Fruit fly (Drosophila melanogaster) whole organism, pupa: Measurements from ENCODE around the gene CG10376.

Experiments used
- CG10348 ChIP-seq: fragments of 200-800 bp; sonication (Bioruptor generic); IDR thresholded peaks from 2 replicates; pipeline ENCODE4 v1.3.6; 2022; ENCODE audit warnings: missing biosample characterization, missing genetic modification characterization
- CG12605 ChIP-seq: fragments of 200-800 bp; sonication (Bioruptor generic); IDR thresholded peaks from 2 replicates; pipeline ENCODE4 v1.3.6; 2022; ENCODE audit warnings: missing biosample characterization, missing genetic modification characterization
- CG13204 ChIP-seq: fragments of 200-800 bp; sonication (Bioruptor generic); optimal IDR thresholded peaks from 2 replicates; lab custom pipeline; 2018; ENCODE audit warnings: missing biosample characterization, mild to moderate bottlenecking, missing genetic modification characterization, moderate library complexity
- CG14655 ChIP-seq: fragments of 200-800 bp; sonication (Bioruptor generic); optimal IDR thresholded peaks from 3 replicates; lab custom pipeline; 2017; ENCODE audit warnings: mild to moderate bottlenecking, missing biosample characterization, missing genetic modification reagents, missing genetic modification characterization
- CG15710 ChIP-seq: fragments of 200-800 bp; sonication (Bioruptor generic); optimal IDR thresholded peaks from 2 replicates; lab custom pipeline; 2018; ENCODE audit warnings: missing biosample characterization, mild to moderate bottlenecking, missing genetic modification characterization, moderate library complexity
- CG17806 ChIP-seq: fragments of 200-800 bp; sonication (Bioruptor generic); optimal IDR thresholded peaks from 2 replicates; lab custom pipeline; 2018; ENCODE audit warnings: missing biosample characterization, mild to moderate bottlenecking, missing genetic modification characterization, moderate library complexity
- CG32121 ChIP-seq: fragments of 200-800 bp; sonication (Bioruptor generic); IDR thresholded peaks from 2 replicates; pipeline ENCODE4 v1.3.6; 2022; ENCODE audit warnings: missing biosample characterization, missing genetic modification characterization
- CG34367 ChIP-seq: fragments of 200-800 bp; sonication (Bioruptor generic); optimal IDR thresholded peaks from 2 replicates; lab custom pipeline; 2018; ENCODE audit warnings: missing biosample characterization, mild to moderate bottlenecking, missing genetic modification characterization
- CG4496 ChIP-seq: fragments of 200-800 bp; sonication (Bioruptor generic); IDR thresholded peaks from 3 replicates; pipeline ENCODE4 v1.3.6; 2022; ENCODE audit warnings: missing biosample characterization, missing genetic modification characterization
- CG8159 ChIP-seq: fragments of 200-800 bp; sonication (Bioruptor generic); optimal IDR thresholded peaks from 3 replicates; lab custom pipeline; 2018; ENCODE audit warnings: missing biosample characterization, mild to moderate bottlenecking, missing genetic modification characterization, moderate library complexity
- CG8301 ChIP-seq: fragments of 200-800 bp; sonication (Bioruptor generic); optimal IDR thresholded peaks from 2 replicates; lab custom pipeline; 2018; ENCODE audit warnings: missing biosample characterization, mild to moderate bottlenecking, missing genetic modification characterization
- CG9948 ChIP-seq: fragments of 200-800 bp; sonication (Bioruptor generic); optimal IDR thresholded peaks from 2 replicates; lab custom pipeline; 2018; ENCODE audit warnings: missing biosample characterization, mild to moderate bottlenecking, missing genetic modification characterization, moderate library complexity
- D1 ChIP-seq: fragments of 200-800 bp; sonication (Bioruptor generic); optimal IDR thresholded peaks from 2 replicates; lab custom pipeline; 2018; ENCODE audit warnings: missing biosample characterization, mild to moderate bottlenecking, missing genetic modification characterization, moderate library complexity
- EcR ChIP-seq: fragments of 200-800 bp; sonication (Bioruptor generic); optimal IDR thresholded peaks from 3 replicates; lab custom pipeline; 2019; ENCODE audit warnings: missing biosample characterization, missing genetic modification characterization, mild to moderate bottlenecking, moderate library complexity, missing genetic modification reagents
- Ets98B ChIP-seq: fragments of 200-800 bp; sonication (Bioruptor generic); IDR thresholded peaks from 2 replicates; pipeline ENCODE4 v1.3.6; 2022; ENCODE audit warnings: missing biosample characterization, missing genetic modification characterization
- Pif1A ChIP-seq: fragments of 200-800 bp; sonication (Bioruptor generic); optimal IDR thresholded peaks from 3 replicates; lab custom pipeline; 2016; ENCODE audit warnings: missing biosample characterization, missing genetic modification characterization
- Pif1B ChIP-seq: fragments of 200-800 bp; sonication (Bioruptor generic); optimal IDR thresholded peaks from 3 replicates; lab custom pipeline; 2016; ENCODE audit warnings: missing biosample characterization, missing genetic modification characterization
- Snoo ChIP-seq: fragments of 200-800 bp; sonication (Bioruptor generic); optimal IDR thresholded peaks from 3 replicates; lab custom pipeline; 2017; ENCODE audit warnings: missing biosample characterization, mild to moderate bottlenecking, missing genetic modification characterization, inconsistent platforms
- fd96Ca ChIP-seq: fragments of 200-800 bp; sonication (Bioruptor generic); IDR thresholded peaks from 3 replicates; pipeline ENCODE4 v1.3.6; 2022; ENCODE audit warnings: missing biosample characterization, missing genetic modification characterization
- gl ChIP-seq: fragments of 200-800 bp; sonication (Bioruptor generic); optimal IDR thresholded peaks from 2 replicates; lab custom pipeline; 2018; ENCODE audit warnings: missing biosample characterization, mild to moderate bottlenecking, missing genetic modification characterization
- rn ChIP-seq: fragments of 200-800 bp; sonication (Bioruptor generic); IDR thresholded peaks from 2 replicates; pipeline ENCODE4 v1.3.6; 2022; ENCODE audit warnings: missing biosample characterization, missing genetic modification characterization

The CG10376 gene

DNA sequence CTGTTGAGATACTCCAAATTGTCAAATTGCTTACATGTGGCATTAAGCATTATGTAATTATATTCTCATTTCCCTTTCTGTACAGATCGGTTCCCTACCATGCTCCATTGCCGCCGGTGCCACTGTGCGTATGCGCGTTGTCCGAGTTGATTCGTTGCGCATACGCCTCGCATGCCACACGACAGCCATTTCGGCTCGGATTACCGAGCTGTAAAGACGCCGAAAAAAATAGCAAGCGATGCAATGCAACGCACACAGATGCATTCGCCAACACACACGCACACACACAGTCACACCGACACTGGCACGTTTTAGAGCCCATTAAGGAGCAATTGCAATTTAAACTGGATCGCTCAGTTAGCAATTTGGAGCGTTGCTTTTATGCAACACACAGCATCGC lies 42.5 kb upstream of the CG10376 start:
- no peak for TF ChIP-seq CG17806 (tag; lab: Kevin White, UChicago)
- TF ChIP-seq fd96Ca (GFP tag; lab: Robert Waterston, UW): 0 out of 3 replicates have a peak, but pooled peaks have one; percentile 43
- TF ChIP-seq CG4496: peak; percentile 77

DNA sequence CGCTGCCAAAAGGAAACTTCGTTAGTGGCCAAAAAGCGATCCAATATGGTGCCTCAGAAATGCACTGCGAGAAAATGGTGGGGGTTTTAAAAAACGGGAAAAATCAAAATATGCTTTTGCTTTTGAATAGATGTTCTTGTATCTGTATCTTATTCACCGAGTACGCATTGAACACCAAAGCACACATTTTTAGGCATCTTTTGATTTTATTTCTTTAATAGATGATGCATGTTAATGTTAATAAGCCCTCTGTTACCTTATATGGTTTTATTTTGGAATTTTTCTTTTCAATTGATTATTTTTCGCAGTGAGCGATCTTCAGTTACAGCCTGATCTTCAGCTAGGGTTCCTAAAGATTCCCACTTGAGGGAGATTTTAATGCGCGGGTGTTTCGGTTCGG lies 41.0 kb upstream of the CG10376 start:
- TF ChIP-seq Pif1B (GFP tag; lab: Kevin White, UChicago): peak; percentile 37
- peak; percentile 70 for TF ChIP-seq CG8301 (tag; lab: Kevin White, UChicago)
- peak; percentile 63 for TF ChIP-seq CG4496
- peak; percentile 56 for TF ChIP-seq Ets98B (GFP tag; lab: Robert Waterston, UW)
- TF ChIP-seq CG14655 (GFP tag; lab: Kevin White, UChicago): peak; percentile 80
- no peak for TF ChIP-seq rn
- TF ChIP-seq CG8159 (tag; lab: Kevin White, UChicago): peak; percentile 18
- no peak for TF ChIP-seq gl (tag; lab: Kevin White, UChicago)
- TF ChIP-seq Snoo (tag; lab: Kevin White, UChicago): no peak
- peak; percentile 31 for TF ChIP-seq CG9948
- TF ChIP-seq Pif1A (GFP tag; lab: Kevin White, UChicago): peak; percentile 32
- no peak for TF ChIP-seq CG15710 (tag; lab: Kevin White, UChicago)
- 0 out of 2 replicates have a peak, but pooled peaks have one; percentile 22 for TF ChIP-seq CG12605
- TF ChIP-seq CG13204 (GFP tag; lab: Kevin White, UChicago): no peak
- no peak for TF ChIP-seq D1 (tag; lab: Kevin White, UChicago)
- peak; percentile 15 for TF ChIP-seq CG17806 (tag; lab: Kevin White, UChicago)
- TF ChIP-seq CG10348 (GFP tag; lab: Robert Waterston, UW): peak; percentile 60; the same call in 1 of the 2 replicates
- peak; percentile 70; the same call in 2 of the 3 replicates for TF ChIP-seq fd96Ca (GFP tag; lab: Robert Waterston, UW)
- peak; percentile 75; the same call in 1 of the 2 replicates for TF ChIP-seq CG32121
- no peak for TF ChIP-seq CG34367 (tag; lab: Kevin White, UChicago)
- TF ChIP-seq EcR (GFP tag; lab: Kevin White, UChicago): no peak

DNA sequence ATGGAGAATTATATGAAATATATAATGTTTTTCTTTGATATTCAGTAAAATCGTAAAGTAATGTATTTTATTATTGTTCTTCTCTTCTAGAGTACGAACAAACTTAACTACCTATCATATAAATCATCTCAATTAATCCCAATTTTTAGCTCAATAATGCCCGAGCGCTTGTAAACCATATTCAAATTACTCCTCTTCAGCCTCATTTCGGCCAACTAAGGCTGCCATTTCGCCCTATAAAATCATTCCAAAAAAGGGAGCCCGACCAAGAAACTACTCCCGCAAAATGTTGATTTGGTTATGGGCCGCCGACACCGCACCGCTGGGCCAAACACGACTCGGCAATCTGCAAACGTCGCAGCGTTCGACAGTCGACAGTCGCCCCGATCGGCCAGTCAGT lies 39.8 kb upstream of the CG10376 start:
- TF ChIP-seq CG10348 (GFP tag; lab: Robert Waterston, UW) (no peak), CG34367 (tag; lab: Kevin White, UChicago) (no peak), CG12605 (no peak), CG14655 (GFP tag; lab: Kevin White, UChicago) (peak; percentile 54), CG8301 (tag; lab: Kevin White, UChicago) (no peak), CG32121 (peak; percentile 24; the same call in 1 of the 2 replicates), CG15710 (tag; lab: Kevin White, UChicago) (no peak), fd96Ca (GFP tag; lab: Robert Waterston, UW) (no peak), CG8159 (tag; lab: Kevin White, UChicago) (no peak), CG13204 (GFP tag; lab: Kevin White, UChicago) (no peak)

- TF ChIP-seq CG34367 (tag; lab: Kevin White, UChicago) (no peak), CG10348 (GFP tag; lab: Robert Waterston, UW) (no peak), fd96Ca (GFP tag; lab: Robert Waterston, UW) (no peak), rn (no peak), CG12605 (no peak), EcR (GFP tag; lab: Kevin White, UChicago) (no peak), gl (tag; lab: Kevin White, UChicago) (no peak), CG8159 (tag; lab: Kevin White, UChicago) (no peak), Pif1B (GFP tag; lab: Kevin White, UChicago) (no peak), CG15710 (tag; lab: Kevin White, UChicago) (no peak), CG14655 (GFP tag; lab: Kevin White, UChicago) (no peak), CG9948 (no peak), CG32121 (no peak), CG4496 (no peak), CG17806 (tag; lab: Kevin White, UChicago) (no peak), Pif1A (GFP tag; lab: Kevin White, UChicago) (no peak), Snoo (tag; lab: Kevin White, UChicago) (no peak), Ets98B (GFP tag; lab: Robert Waterston, UW) (no peak)
These were observed 37.1 kb upstream of the CG10376 start, which contains the start of the genes CG42752 and CG15167 for dm6 chr2L:18740010-18740409. TSS of gene CG42752 (minus strand) at chr2L:18740110. TSS of gene CG15167 (plus strand) at chr2L:18740358.

dm6 chr2L:18737239-18737638 lies 34.3 kb upstream of the CG10376 start:
- TF ChIP-seq CG32121 (0 out of 2 replicates have a peak, but pooled peaks have one; percentile 38), fd96Ca (GFP tag; lab: Robert Waterston, UW) (no peak), CG8159 (tag; lab: Kevin White, UChicago) (no peak)
- TF ChIP-seq, all 21 proteins: peak for 1

DNA sequence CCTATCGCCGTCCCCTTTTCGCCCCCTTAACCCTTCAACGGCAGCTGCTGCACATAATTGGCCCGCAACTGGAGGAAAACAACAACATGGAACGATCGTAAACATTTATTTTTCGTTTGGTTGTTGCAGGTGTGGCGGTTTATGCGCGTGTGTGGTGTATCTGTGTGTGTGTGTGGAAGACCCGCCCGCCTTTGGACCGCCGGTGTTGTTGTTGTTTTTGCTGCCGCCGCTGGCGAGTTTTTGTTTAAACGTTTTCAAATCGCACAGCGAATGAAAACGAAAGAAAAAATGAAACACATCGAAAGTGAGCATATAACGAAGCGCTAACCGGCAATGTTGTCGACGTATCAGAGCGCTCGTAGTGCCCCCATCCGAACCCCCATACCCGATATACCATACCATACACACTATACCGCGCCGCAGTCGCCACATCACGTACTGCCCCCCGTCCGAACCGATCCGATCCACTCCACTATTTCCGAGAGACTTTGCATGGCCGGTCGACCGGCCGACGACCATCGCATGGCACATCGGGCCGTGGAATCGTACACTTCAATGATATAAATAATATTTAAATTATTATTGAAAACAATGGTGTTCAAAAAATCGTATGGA lies 32.8 kb upstream of the CG10376 start:
- TF ChIP-seq CG8159 (tag; lab: Kevin White, UChicago) (no peak), CG12605 (peak; percentile 10; the same call in 1 of the 2 replicates), CG10348 (GFP tag; lab: Robert Waterston, UW) (0 out of 2 replicates have a peak, but pooled peaks have one; percentile 35), CG13204 (GFP tag; lab: Kevin White, UChicago) (peak; percentile 45), fd96Ca (GFP tag; lab: Robert Waterston, UW) (0 out of 3 replicates have a peak, but pooled peaks have one; percentile 33), Pif1A (GFP tag; lab: Kevin White, UChicago) (no peak), CG32121 (peak; percentile 7; the same call in 1 of the 2 replicates), Snoo (tag; lab: Kevin White, UChicago) (no peak), CG4496 (0 out of 3 replicates have a peak, but pooled peaks have one; percentile 32)
